Worm (Caenorhabditis elegans): Measurements from ENCODE around the gene nspd-6.

DNA sequence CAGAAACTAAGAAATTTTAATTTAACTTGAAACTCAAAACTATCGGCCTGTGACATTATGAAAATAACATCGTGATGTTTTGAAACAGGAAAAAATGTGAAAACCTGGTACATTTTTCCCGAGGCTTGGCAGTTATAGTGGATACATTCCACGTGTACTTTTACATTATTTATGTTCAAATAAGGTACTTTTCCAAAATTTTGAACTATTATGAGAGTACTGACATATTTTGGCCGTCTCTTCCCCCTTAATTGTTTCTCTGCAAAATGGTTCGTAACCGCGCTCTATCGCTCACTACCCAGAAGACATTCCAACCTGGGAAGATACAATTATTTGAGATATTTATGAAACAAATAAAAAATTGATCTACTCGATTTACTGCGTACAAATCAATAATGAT lies 15.7 kb downstream of the nspd-6 start, which contains the start of gene C24D10.5:
- no peak for TF ChIP-seq skn-1 (tag; optimal IDR thresholded peaks at IDR 0.05)
- TF ChIP-seq unc-98 (GFP tag; IDR thresholded peaks at IDR 0.05) = no peak
- TF ChIP-seq alr-1 (tag; optimal IDR thresholded peaks at IDR 0.05; ENCODE audit: borderline replicate concordance) = no peak
- no peak for TF ChIP-seq nhr-77 (tag; optimal IDR thresholded peaks at IDR 0.05)
- TF ChIP-seq unc-86 (tag; optimal IDR thresholded peaks at IDR 0.05) = no peak
- TF ChIP-seq ceh-63 (GFP tag; optimal IDR thresholded peaks at IDR 0.05) = no peak
- no peak for TF ChIP-seq nhr-28 (tag; optimal IDR thresholded peaks at IDR 0.05)
- no peak for TF ChIP-seq unc-30 (tag; optimal IDR thresholded peaks at IDR 0.05)
- TF ChIP-seq blmp-1 (tag; optimal IDR thresholded peaks at IDR 0.05) = no peak
- no peak for TF ChIP-seq zip-4 (GFP tag; optimal IDR thresholded peaks at IDR 0.05)
